Fruit fly (Drosophila melanogaster): ENCODE data around the gene CG7910.

The CG7910 gene

dm6 chr3R:8105088-8105542, 18.1 kb downstream of the CG7910 start, which contains the start of gene puc (continued):
- TF ChIP-seq NC2α (GFP tag; optimal IDR thresholded peaks at IDR 0.05) (no peak), Meics (GFP tag; optimal IDR thresholded peaks at IDR 0.05) (peak; percentile 31), CG3163 (GFP tag; optimal IDR thresholded peaks at IDR 0.05) (peak; percentile 16), CG14441 (GFP tag; IDR thresholded peaks at IDR 0.05) (no peak), CG8924 (tag; optimal IDR thresholded peaks at IDR 0.05) (peak; percentile 70), ac (GFP tag; optimal IDR thresholded peaks at IDR 0.05) (no peak), Blimp-1 (GFP tag; optimal IDR thresholded peaks at IDR 0.05) (no peak), Six4 (GFP tag; optimal IDR thresholded peaks at IDR 0.05) (no peak), CG10274 (GFP tag; optimal IDR thresholded peaks at IDR 0.05) (no peak), kah (GFP tag; optimal IDR thresholded peaks at IDR 0.05) (no peak), GATAe (GFP tag; conservative IDR thresholded peaks at IDR 0.05) (no peak), slp2 (GFP tag; optimal IDR thresholded peaks at IDR 0.05) (no peak), fu2 (GFP tag; optimal IDR thresholded peaks at IDR 0.05) (no peak), nerfin-2 (GFP tag; IDR thresholded peaks at IDR 0.05; ENCODE audit: partially characterized antibody) (no peak), CG7271 (tag; optimal IDR thresholded peaks at IDR 0.05) (no peak), CG7357 (GFP tag; IDR thresholded peaks at IDR 0.05) (no peak), CG2678 (tag; optimal IDR thresholded peaks at IDR 0.05) (peak; percentile 41), wdn (GFP tag; IDR thresholded peaks at IDR 0.05) (no peak), inv (GFP tag; IDR thresholded peaks at IDR 0.05; ENCODE audit: partially characterized antibody) (no peak), CG1832 (GFP tag; optimal IDR thresholded peaks at IDR 0.05) (no peak), ranshi (GFP tag; IDR thresholded peaks at IDR 0.05) (no peak), CG7928 (GFP tag; optimal IDR thresholded peaks at IDR 0.05) (no peak), CG18476 (GFP tag; optimal IDR thresholded peaks at IDR 0.05) (no peak), CG4282 (GFP tag; optimal IDR thresholded peaks at IDR 0.05) (peak; percentile 28), Hmr (GFP tag; optimal IDR thresholded peaks at IDR 0.05) (peak; percentile 75), ttk (GFP tag; IDR thresholded peaks at IDR 0.05) (no peak), CG14860 (GFP tag; IDR thresholded peaks at IDR 0.05; ENCODE audit: partially characterized antibody) (no peak), gcm2 (GFP tag; optimal IDR thresholded peaks at IDR 0.05) (no peak), emc (GFP tag; optimal IDR thresholded peaks at IDR 0.05) (no peak), zfh1 (GFP tag; IDR thresholded peaks at IDR 0.05) (no peak), CG12942 (GFP tag; optimal IDR thresholded peaks at IDR 0.05) (no peak), CG17359 (tag; optimal IDR thresholded peaks at IDR 0.05) (peak; percentile 51), CG32767 (GFP tag; IDR thresholded peaks at IDR 0.05) (no peak), bsh (GFP tag; optimal IDR thresholded peaks at IDR 0.05) (peak in 1 of 2 experiments; percentile 13), dpn (GFP tag; optimal IDR thresholded peaks at IDR 0.05) (peak; percentile 38 to 56), CG32772 (GFP tag; IDR thresholded peaks at IDR 0.05) (no peak), CG11560 (tag; IDR thresholded peaks at IDR 0.05) (no peak), ken (GFP tag; IDR thresholded peaks at IDR 0.05) (no peak), usp (GFP tag; optimal IDR thresholded peaks at IDR 0.05) (no peak), CG12236 (GFP tag; optimal IDR thresholded peaks at IDR 0.05) (peak; percentile 72), Camta (GFP tag; optimal IDR thresholded peaks at IDR 0.05) (peak; percentile 14), zf30C (GFP tag; optimal IDR thresholded peaks at IDR 0.05) (peak; percentile 33), cas (GFP tag; IDR thresholded peaks at IDR 0.05) (no peak), CG30020 (tag; optimal IDR thresholded peaks at IDR 0.05) (no peak), unc-4 (GFP tag; IDR thresholded peaks at IDR 0.05; ENCODE audit: partially characterized antibody) (no peak), Usf (GFP tag; optimal IDR thresholded peaks at IDR 0.05) (no peak), CG13424 (tag; optimal IDR thresholded peaks at IDR 0.05) (no peak), gcm (GFP tag; optimal IDR thresholded peaks at IDR 0.05) (peak; percentile 41), Bteb2 (GFP tag; optimal IDR thresholded peaks at IDR 0.05) (peak; percentile 15), Atf6 (GFP tag; IDR thresholded peaks at IDR 0.05) (no peak), CG15073 (GFP tag; optimal IDR thresholded peaks at IDR 0.05) (no peak), CG3281 (GFP tag; optimal IDR thresholded peaks at IDR 0.05) (peak; percentile 48)
